ENCODE assay signal across 5 worm cellular contexts in genomic region chrV:13576828-13577227, ce11.
TF ChIP-seq lines count a peak whose summit lies in the region.

No protein-coding gene starts in this region.

TF ChIP-seq in whole organism, L1 larva, 84 proteins besides CTCF, POLR2A, EP300 and RAD21:
- TF ChIP-seq alr-1 (tag; optimal IDR thresholded peaks at IDR 0.05; lab: Kevin White, UChicago; ENCODE audit: borderline replicate concordance) (no peak), aha-1 (tag; optimal IDR thresholded peaks at IDR 0.05; lab: Kevin White, UChicago) (no peak), lin-35 (GFP tag; optimal IDR thresholded peaks at IDR 0.05; lab: Kevin White, UChicago) (peak in 1 of 2 experiments; percentile 43), pqm-1 (tag; optimal IDR thresholded peaks at IDR 0.05; lab: Kevin White, UChicago) (peak; percentile 66), jun-1 (tag; optimal IDR thresholded peaks at IDR 0.05; lab: Kevin White, UChicago) (peak; percentile 3), grh-1 (GFP tag; IDR thresholded peaks at IDR 0.05; lab: Robert Waterston, UW) (no peak), dpl-1 (GFP tag; optimal IDR thresholded peaks at IDR 0.05; lab: Kevin White, UChicago) (no peak), elt-2 (tag; optimal IDR thresholded peaks at IDR 0.05; lab: Kevin White, UChicago) (peak; percentile 62), zip-4 (GFP tag; optimal IDR thresholded peaks at IDR 0.05; lab: Kevin White, UChicago) (no peak)

TF ChIP-seq in whole organism, L2 larva, 48 proteins besides CTCF, POLR2A, EP300 and RAD21:
- no peak for TF ChIP-seq mbf-1 (tag; optimal IDR thresholded peaks at IDR 0.05; lab: Kevin White, UChicago)
- no peak for TF ChIP-seq sma-3 (GFP tag; optimal IDR thresholded peaks at IDR 0.05; lab: Kevin White, UChicago)
- no peak for TF ChIP-seq elt-1 (tag; optimal IDR thresholded peaks at IDR 0.05; lab: Kevin White, UChicago)
- TF ChIP-seq fos-1 (tag; optimal IDR thresholded peaks at IDR 0.05; lab: Kevin White, UChicago), result peak; percentile 93
- peak; percentile 28 for TF ChIP-seq sma-9 (GFP tag; optimal IDR thresholded peaks at IDR 0.05; lab: Kevin White, UChicago)
- TF ChIP-seq sma-9 (tag; optimal IDR thresholded peaks at IDR 0.05; lab: Kevin White, UChicago), result no peak
- no peak for TF ChIP-seq Y55F3AM.14 (GFP tag; optimal IDR thresholded peaks at IDR 0.05; lab: Kevin White, UChicago)
- peak; percentile 7 for TF ChIP-seq gmeb-1 (tag; optimal IDR thresholded peaks at IDR 0.05; lab: Kevin White, UChicago)

TF ChIP-seq in whole organism, L3 larva, 47 proteins besides CTCF, POLR2A, EP300 and RAD21:
- TF ChIP-seq pqm-1 (tag; optimal IDR thresholded peaks at IDR 0.05; lab: Kevin White, UChicago) (peak; percentile 80), elt-2 (tag; optimal IDR thresholded peaks at IDR 0.05; lab: Kevin White, UChicago) (peak; percentile 71), tbx-2 (tag; optimal IDR thresholded peaks at IDR 0.05; lab: Kevin White, UChicago) (no peak), nhr-43 (tag; optimal IDR thresholded peaks at IDR 0.05; lab: Kevin White, UChicago; ENCODE audit: poor library complexity, severe bottlenecking) (no peak), pha-4 (tag; optimal IDR thresholded peaks at IDR 0.05; lab: Kevin White, UChicago) (peak; percentile 86)

TF ChIP-seq in whole organism, L4 larva, 104 proteins besides CTCF, POLR2A, EP300 and RAD21 (continues in another document):
- TF ChIP-seq Y75B8A.6 (GFP tag; IDR thresholded peaks at IDR 0.05; lab: Robert Waterston, UW) (no peak), F26F4.8 (GFP tag; conservative IDR thresholded peaks at IDR 0.05; lab: Robert Waterston, UW) (no peak), mes-2 (tag; optimal IDR thresholded peaks at IDR 0.05; lab: Kevin White, UChicago; ENCODE audit: poor library complexity, severe bottlenecking) (no peak), ceh-32 (tag; optimal IDR thresholded peaks at IDR 0.05; lab: Kevin White, UChicago; ENCODE audit: poor library complexity) (no peak), set-16 (GFP tag; IDR thresholded peaks at IDR 0.05; lab: Robert Waterston, UW) (no peak), ceh-20 (GFP tag; IDR thresholded peaks at IDR 0.05; lab: Robert Waterston, UW) (no peak), zip-2 (tag; optimal IDR thresholded peaks at IDR 0.05; lab: Kevin White, UChicago) (no peak), dmd-6 (GFP tag; IDR thresholded peaks at IDR 0.05; lab: Robert Waterston, UW) (0 out of 2 replicates have a peak, but pooled peaks have one; percentile 24), fkh-10 (GFP tag; optimal IDR thresholded peaks at IDR 0.05; lab: Kevin White, UChicago) (no peak), mxl-2 (GFP tag; conservative IDR thresholded peaks at IDR 0.05; lab: Robert Waterston, UW) (no peak), R02D3.7 (tag; optimal IDR thresholded peaks at IDR 0.05; lab: Kevin White, UChicago) (no peak), pqm-1 (tag; optimal IDR thresholded peaks at IDR 0.05; lab: Kevin White, UChicago) (peak; percentile 66), dpl-1 (GFP tag; optimal IDR thresholded peaks at IDR 0.05; lab: Kevin White, UChicago) (no peak), nhr-48 (tag; optimal IDR thresholded peaks at IDR 0.05; lab: Kevin White, UChicago) (no peak), ztf-11 (tag; optimal IDR thresholded peaks at IDR 0.05; lab: Kevin White, UChicago) (no peak), ceh-44 (GFP tag; IDR thresholded peaks at IDR 0.05; lab: Robert Waterston, UW) (no peak), nhr-25 (tag; optimal IDR thresholded peaks at IDR 0.05; lab: Kevin White, UChicago; ENCODE audit: borderline replicate concordance, insufficient read depth) (no peak), nhr-11 (tag; optimal IDR thresholded peaks at IDR 0.05; lab: Kevin White, UChicago) (no peak), F37D6.2 (tag; optimal IDR thresholded peaks at IDR 0.05; lab: Kevin White, UChicago) (no peak), ztf-7 (tag; optimal IDR thresholded peaks at IDR 0.05; lab: Kevin White, UChicago) (no peak), dmd-9 (GFP tag; IDR thresholded peaks at IDR 0.05; lab: Robert Waterston, UW) (no peak), T26A8.4 (GFP tag; IDR thresholded peaks at IDR 0.05; lab: Robert Waterston, UW) (no peak), lin-13 (GFP tag; optimal IDR thresholded peaks at IDR 0.05; lab: Kevin White, UChicago) (no peak), ama-1 (optimal IDR thresholded peaks at IDR 0.05; lab: Kevin White, UChicago) (no peak), aha-1 (tag; lab: Kevin White, UChicago) (peak; percentile 0), pha-4 (GFP tag; IDR thresholded peaks at IDR 0.05; lab: Robert Waterston, UW) (no peak), pha-4 (tag; optimal IDR thresholded peaks at IDR 0.05; lab: Kevin White, UChicago) (no peak), cey-2 (tag; optimal IDR thresholded peaks at IDR 0.05; lab: Kevin White, UChicago; ENCODE audit: borderline replicate concordance, insufficient read depth) (no peak), tra-1 (GFP tag; IDR thresholded peaks at IDR 0.05; lab: Robert Waterston, UW) (no peak), fos-1 (tag; optimal IDR thresholded peaks at IDR 0.05; lab: Kevin White, UChicago) (no peak), saeg-2 (GFP tag; IDR thresholded peaks at IDR 0.05; lab: Robert Waterston, UW) (no peak), zfp-3 (GFP tag; conservative IDR thresholded peaks at IDR 0.05; lab: Robert Waterston, UW) (no peak), nhr-111 (GFP tag; optimal IDR thresholded peaks at IDR 0.05; lab: Kevin White, UChicago) (no peak), unc-62 (GFP tag; optimal IDR thresholded peaks at IDR 0.05 in 1 of 2; lab: Kevin White, UChicago) (no peak), unc-62 (tag; optimal IDR thresholded peaks at IDR 0.05; lab: Kevin White, UChicago) (no peak), lim-7 (GFP tag; IDR thresholded peaks at IDR 0.05; lab: Robert Waterston, UW) (no peak), lsy-2 (tag; optimal IDR thresholded peaks at IDR 0.05; lab: Kevin White, UChicago) (no peak)

TF ChIP-seq in whole organism, young adult, 124 proteins besides CTCF, POLR2A, EP300 and RAD21:
- TF ChIP-seq nhr-80 (tag; optimal IDR thresholded peaks at IDR 0.05; lab: Kevin White, UChicago), result peak; percentile 17
- TF ChIP-seq F57C9.4 (tag; optimal IDR thresholded peaks at IDR 0.05; lab: Kevin White, UChicago), result no peak
